Worm (Caenorhabditis elegans): ENCODE measurements around the gene C33H5.1.

C33H5.1 gene

ce11 chrIV:7815683-7816183 lies 7.0 kb downstream of the C33H5.1 start, which contains the start of gene cdgs-1 (continued):
- no peak for TF ChIP-seq F39B2.1 (GFP tag; IDR thresholded peaks at IDR 0.05)

DNA sequence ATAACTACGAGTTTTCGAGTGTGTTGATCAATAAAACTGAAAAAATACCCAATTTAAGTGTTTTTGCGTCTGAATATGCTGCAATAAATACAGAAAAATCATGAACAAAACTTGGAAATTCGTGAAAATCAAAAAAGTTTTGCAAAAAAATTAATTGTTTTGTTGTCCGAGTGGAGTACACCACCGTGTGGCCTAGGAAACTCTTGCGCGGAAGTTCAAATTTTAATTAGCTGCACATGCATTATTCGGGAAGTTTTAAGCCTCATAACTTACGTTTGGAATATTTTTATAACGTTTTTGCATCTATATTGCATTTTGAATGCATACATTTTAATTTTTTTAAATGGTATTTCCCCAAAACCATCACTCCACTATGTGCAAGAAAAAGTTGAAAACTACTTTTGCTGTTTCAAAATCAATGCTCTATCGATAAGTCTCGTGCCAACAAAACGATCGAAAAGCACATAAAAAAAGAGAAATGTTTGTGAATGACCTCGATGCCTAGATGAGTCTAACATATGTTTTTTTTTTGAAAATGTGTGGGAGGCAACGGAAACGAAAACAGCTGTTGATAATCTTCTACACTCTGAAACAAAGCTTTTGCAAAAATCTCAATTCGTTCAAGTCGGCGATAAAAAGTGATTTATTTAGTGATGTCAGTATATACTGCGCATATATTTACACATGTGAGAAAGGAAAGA lies 7.8 kb downstream of the C33H5.1 start:
- peak; percentile 36 for TF ChIP-seq him-1 (tag; optimal IDR thresholded peaks at IDR 0.05)
- no peak for TF ChIP-seq nfyb-1 (GFP tag; IDR thresholded peaks at IDR 0.05)
- TF ChIP-seq let-607 (tag; optimal IDR thresholded peaks at IDR 0.05): peak in 1 of 2 experiments; percentile 5
- TF ChIP-seq efl-1 (GFP tag; optimal IDR thresholded peaks at IDR 0.05): peak; percentile 59
- TF ChIP-seq madf-3 (GFP tag; IDR thresholded peaks at IDR 0.05): 0 out of 2 replicates have a peak, but pooled peaks have one; percentile 2
- 0 out of 2 replicates have a peak, but pooled peaks have one; percentile 46 for TF ChIP-seq let-526 (GFP tag; IDR thresholded peaks at IDR 0.05)
- no peak for TF ChIP-seq tbp1 (GFP tag; optimal IDR thresholded peaks at IDR 0.05)
- no peak for TF ChIP-seq ceh-58 (GFP tag; IDR thresholded peaks at IDR 0.05)
- TF ChIP-seq F33H1.4 (GFP tag; IDR thresholded peaks at IDR 0.05): peak; percentile 34; the same call in 1 of the 2 replicates
- peak; percentile 17 for TF ChIP-seq unc-130 (GFP tag; optimal IDR thresholded peaks at IDR 0.05)
- TF ChIP-seq rcor-1 (GFP tag; IDR thresholded peaks at IDR 0.05): no peak
- TF ChIP-seq aptf-2 (GFP tag; conservative IDR thresholded peaks at IDR 0.05): 0 out of 2 replicates have a peak, but pooled peaks have one; percentile 9
- no peak for TF ChIP-seq sea-2 (GFP tag; IDR thresholded peaks at IDR 0.05)
- TF ChIP-seq xnd-1 (tag; optimal IDR thresholded peaks at IDR 0.05): peak; percentile 26
- peak; percentile 40; the same call in 1 of the 2 replicates for TF ChIP-seq hmg-20 (GFP tag; IDR thresholded peaks at IDR 0.05)
- TF ChIP-seq F49E8.2 (tag; optimal IDR thresholded peaks at IDR 0.05; ENCODE audit: insufficient read depth): no peak
- 0 out of 2 replicates have a peak, but pooled peaks have one; percentile 50 for TF ChIP-seq bed-2 (GFP tag; IDR thresholded peaks at IDR 0.05)
- TF ChIP-seq ZK185.1 (tag; optimal IDR thresholded peaks at IDR 0.05; ENCODE audit: poor library complexity, severe bottlenecking): peak; percentile 41
- TF ChIP-seq ztf-6 (GFP tag; IDR thresholded peaks at IDR 0.05): no peak
- TF ChIP-seq lsy-27 (tag; optimal IDR thresholded peaks at IDR 0.05; ENCODE audit: borderline replicate concordance, insufficient read depth): no peak
- TF ChIP-seq lin-54 (GFP tag; optimal IDR thresholded peaks at IDR 0.05): peak; percentile 89
- TF ChIP-seq lsl-1 (GFP tag; optimal IDR thresholded peaks at IDR 0.05): peak; percentile 39
- no peak for TF ChIP-seq snpc-4 (GFP tag; optimal IDR thresholded peaks at IDR 0.05)
- peak in 1 of 4 experiments; percentile 3 for TF ChIP-seq snpc-4 (tag; optimal IDR thresholded peaks at IDR 0.05)
- TF ChIP-seq lin-35 (GFP tag; optimal IDR thresholded peaks at IDR 0.05): peak in 1 of 3 experiments; percentile 13

ce11 chrIV:7817852-7818251 lies 9.1 kb downstream of the C33H5.1 start, which contains the start of gene ric-3:
Gene ric-3 (plus strand): TSS chrIV:7818251.
- TF ChIP-seq K12H6.12 (tag; optimal IDR thresholded peaks at IDR 0.05) (peak; percentile 35), nfyb-1 (GFP tag; IDR thresholded peaks at IDR 0.05) (no peak), aptf-2 (GFP tag; conservative IDR thresholded peaks at IDR 0.05) (no peak), F57A8.1 (GFP tag; optimal IDR thresholded peaks at IDR 0.05) (no peak), let-526 (GFP tag; IDR thresholded peaks at IDR 0.05) (no peak), attf-5 (GFP tag; optimal IDR thresholded peaks at IDR 0.05) (no peak), sptf-2 (GFP tag; optimal IDR thresholded peaks at IDR 0.05) (no peak), ceh-27 (GFP tag; optimal IDR thresholded peaks at IDR 0.05) (peak; percentile 25), ceh-40 (GFP tag; IDR thresholded peaks at IDR 0.05) (no peak), cebp-2 (GFP tag; IDR thresholded peaks at IDR 0.05) (no peak), madf-10 (tag; optimal IDR thresholded peaks at IDR 0.05) (no peak), ztf-26 (tag; optimal IDR thresholded peaks at IDR 0.05) (no peak), repo-1 (tag; optimal IDR thresholded peaks at IDR 0.05) (no peak), hmg-1.2 (GFP tag; IDR thresholded peaks at IDR 0.05) (peak; percentile 82), aptf-3 (GFP tag; IDR thresholded peaks at IDR 0.05) (no peak), Y53F4B.3 (GFP tag; IDR thresholded peaks at IDR 0.05) (no peak), ceh-100 (GFP tag; IDR thresholded peaks at IDR 0.05) (no peak), somi-1 (GFP tag; optimal IDR thresholded peaks at IDR 0.05) (peak; percentile 30), tlf-1 (GFP tag; optimal IDR thresholded peaks at IDR 0.05) (no peak), C06A6.2 (GFP tag; conservative IDR thresholded peaks at IDR 0.05) (no peak), ztf-3 (GFP tag; optimal IDR thresholded peaks at IDR 0.05) (no peak), lin-40 (tag; optimal IDR thresholded peaks at IDR 0.05) (peak; percentile 9)
